8 worm cellular contexts compared by ENCODE assay signal in the genomic region with DNA sequence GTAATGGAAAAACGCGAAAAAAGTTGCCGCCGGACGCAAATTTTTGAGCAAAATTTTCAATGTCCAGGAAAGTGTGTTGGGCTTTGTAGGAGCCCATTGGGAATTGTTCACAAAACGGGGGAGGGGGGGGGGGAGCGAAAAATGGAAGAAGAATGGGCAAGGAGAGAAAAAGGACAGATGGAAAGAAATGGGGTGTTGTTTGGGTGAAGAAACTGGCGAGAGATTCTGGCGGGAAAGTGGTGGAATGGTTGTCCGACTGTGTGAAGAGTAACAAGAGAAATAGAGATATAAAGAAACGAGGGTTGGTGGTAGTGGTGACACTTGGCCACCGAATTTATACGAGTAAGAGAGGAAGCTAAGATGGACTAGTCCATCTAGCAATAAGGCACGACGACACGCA.
TF ChIP-seq lines count a peak whose summit lies in the region.

No protein-coding gene starts in this region.

TF ChIP-seq in whole organism, L1 larva, 84 proteins besides CTCF, POLR2A, EP300 and RAD21:
- no peak for TF ChIP-seq nhr-90 (tag; optimal IDR thresholded peaks at IDR 0.05; lab: Kevin White, UChicago; ENCODE audit: poor library complexity)
- no peak for TF ChIP-seq mef-2 (tag; optimal IDR thresholded peaks at IDR 0.05; lab: Kevin White, UChicago)
- no peak for TF ChIP-seq skn-1 (tag; optimal IDR thresholded peaks at IDR 0.05; lab: Kevin White, UChicago)
- no peak for TF ChIP-seq snu-23 (GFP tag; optimal IDR thresholded peaks at IDR 0.05; lab: Kevin White, UChicago)
- peak in 1 of 2 experiments; percentile 21 for TF ChIP-seq efl-1 (optimal IDR thresholded peaks at IDR 0.05; lab: Kevin White, UChicago)
- no peak for TF ChIP-seq efl-1 (GFP tag; optimal IDR thresholded peaks at IDR 0.05 in 1 of 2; lab: Kevin White, UChicago)
- TF ChIP-seq nhr-12 (tag; optimal IDR thresholded peaks at IDR 0.05; lab: Kevin White, UChicago), result no peak
- no peak for TF ChIP-seq zip-4 (GFP tag; optimal IDR thresholded peaks at IDR 0.05; lab: Kevin White, UChicago)
- no peak for TF ChIP-seq ets-5 (GFP tag; IDR thresholded peaks at IDR 0.05; lab: Robert Waterston, UW)
- TF ChIP-seq lin-14 (GFP tag; optimal IDR thresholded peaks at IDR 0.05; lab: Kevin White, UChicago), result peak; percentile 66
- TF ChIP-seq rnt-1 (tag; optimal IDR thresholded peaks at IDR 0.05; lab: Kevin White, UChicago), result peak; percentile 13

TF ChIP-seq in whole organism, L2 larva, 48 proteins besides CTCF, POLR2A, EP300 and RAD21 (continues in another document):
- TF ChIP-seq lsy-2 (tag; optimal IDR thresholded peaks at IDR 0.05; lab: Kevin White, UChicago) (peak in 1 of 2 experiments; percentile 17), unc-62 (GFP tag; optimal IDR thresholded peaks at IDR 0.05; lab: Kevin White, UChicago) (no peak), nhr-25 (tag; optimal IDR thresholded peaks at IDR 0.05; lab: Kevin White, UChicago) (no peak), R02D3.7 (tag; optimal IDR thresholded peaks at IDR 0.05; lab: Kevin White, UChicago) (no peak), nhr-6 (tag; optimal IDR thresholded peaks at IDR 0.05; lab: Kevin White, UChicago) (no peak), mab-5 (tag; optimal IDR thresholded peaks at IDR 0.05; lab: Kevin White, UChicago) (peak; percentile 24), C34F6.9 (tag; optimal IDR thresholded peaks at IDR 0.05; lab: Kevin White, UChicago) (peak; percentile 20), ztf-4 (tag; optimal IDR thresholded peaks at IDR 0.05; lab: Kevin White, UChicago) (no peak), ztf-1 (GFP tag; conservative IDR thresholded peaks at IDR 0.05; lab: Robert Waterston, UW) (no peak), skn-1 (tag; optimal IDR thresholded peaks at IDR 0.05; lab: Kevin White, UChicago) (no peak), nhr-129 (tag; optimal IDR thresholded peaks at IDR 0.05; lab: Kevin White, UChicago) (peak; percentile 6)

TF ChIP-seq in whole organism, L3 larva, 47 proteins besides CTCF, POLR2A, EP300 and RAD21:
- TF ChIP-seq egl-5 (tag; optimal IDR thresholded peaks at IDR 0.05; lab: Kevin White, UChicago) (peak; percentile 23), mml-1 (tag; optimal IDR thresholded peaks at IDR 0.05; lab: Kevin White, UChicago) (no peak), lin-15B (tag; optimal IDR thresholded peaks at IDR 0.05; lab: Kevin White, UChicago) (peak; percentile 59), lin-39 (tag; optimal IDR thresholded peaks at IDR 0.05; lab: Kevin White, UChicago) (peak; percentile 58), lsy-12 (tag; optimal IDR thresholded peaks at IDR 0.05; lab: Kevin White, UChicago) (no peak), nfya-1 (tag; optimal IDR thresholded peaks at IDR 0.05; lab: Kevin White, UChicago; ENCODE audit: insufficient read depth) (peak; percentile 43)

TF ChIP-seq in whole organism, early embryonic, 17 proteins besides CTCF, POLR2A, EP300 and RAD21:
- TF ChIP-seq ama-1 (optimal IDR thresholded peaks at IDR 0.05; lab: Kevin White, UChicago) (no peak), ets-7 (tag; optimal IDR thresholded peaks at IDR 0.05; lab: Kevin White, UChicago) (no peak), flt-1 (GFP tag; IDR thresholded peaks at IDR 0.05; lab: Robert Waterston, UW) (no peak), F13C5.2 (tag; optimal IDR thresholded peaks at IDR 0.05; lab: Kevin White, UChicago) (peak; percentile 4), pes-1 (GFP tag; IDR thresholded peaks at IDR 0.05; lab: Robert Waterston, UW) (no peak), B0310.2 (tag; optimal IDR thresholded peaks at IDR 0.05; lab: Kevin White, UChicago) (no peak), hmbx-1 (tag; optimal IDR thresholded peaks at IDR 0.05; lab: Kevin White, UChicago) (no peak), tra-4 (tag; optimal IDR thresholded peaks at IDR 0.05; lab: Kevin White, UChicago) (no peak), tbx-37 (GFP tag; conservative IDR thresholded peaks at IDR 0.05; lab: Robert Waterston, UW) (no peak), scrt-1 (GFP tag; IDR thresholded peaks at IDR 0.05; lab: Robert Waterston, UW) (no peak), hmg-4 (GFP tag; optimal IDR thresholded peaks at IDR 0.05; lab: Kevin White, UChicago) (peak; percentile 69)

TF ChIP-seq in whole organism, late embryonic, 69 proteins besides CTCF, POLR2A, EP300 and RAD21:
- TF ChIP-seq tbx-2 (tag; optimal IDR thresholded peaks at IDR 0.05; lab: Kevin White, UChicago) (peak; percentile 23), unc-55 (GFP tag; optimal IDR thresholded peaks at IDR 0.05; lab: Kevin White, UChicago) (peak; percentile 5), ceh-14 (tag; optimal IDR thresholded peaks at IDR 0.05; lab: Kevin White, UChicago) (no peak), nfya-1 (tag; optimal IDR thresholded peaks at IDR 0.05; lab: Kevin White, UChicago) (peak; percentile 9), T23F11.4 (GFP tag; optimal IDR thresholded peaks at IDR 0.05; lab: Kevin White, UChicago) (peak; percentile 23), ceh-31 (tag; optimal IDR thresholded peaks at IDR 0.05; lab: Kevin White, UChicago) (peak; percentile 46)

TF ChIP-seq in whole organism, midembryonic, 9 proteins besides CTCF, POLR2A, EP300 and RAD21:
- TF ChIP-seq ztf-23 (GFP tag; IDR thresholded peaks at IDR 0.05; lab: Robert Waterston, UW) (0 out of 2 replicates have a peak, but pooled peaks have one; percentile 54), med-1 (GFP tag; optimal IDR thresholded peaks at IDR 0.05; lab: Kevin White, UChicago; ENCODE audit: insufficient read depth) (no peak), cog-1 (tag; optimal IDR thresholded peaks at IDR 0.05; lab: Kevin White, UChicago) (no peak), ref-1 (GFP tag; conservative IDR thresholded peaks at IDR 0.05; lab: Robert Waterston, UW) (no peak), klf-2 (GFP tag; conservative IDR thresholded peaks at IDR 0.05; lab: Robert Waterston, UW) (no peak), ztf-29 (GFP tag; IDR thresholded peaks at IDR 0.05; lab: Robert Waterston, UW) (no peak), flt-1 (GFP tag; IDR thresholded peaks at IDR 0.05; lab: Robert Waterston, UW) (peak; percentile 17; the same call in 1 of the 2 replicates), tab-1 (GFP tag; IDR thresholded peaks at IDR 0.05; lab: Robert Waterston, UW) (no peak)

TF ChIP-seq in whole organism, mixed stage, embryonic, 35 proteins besides CTCF, POLR2A, EP300 and RAD21 (continues in another document):
- no peak for TF ChIP-seq nhr-76 (tag; optimal IDR thresholded peaks at IDR 0.05; lab: Kevin White, UChicago)
- TF ChIP-seq ceh-39 (tag; optimal IDR thresholded peaks at IDR 0.05; lab: Kevin White, UChicago), result no peak
- TF ChIP-seq mep-1 (tag; optimal IDR thresholded peaks at IDR 0.05; lab: Kevin White, UChicago), result peak; percentile 31
- TF ChIP-seq sem-2 (GFP tag; optimal IDR thresholded peaks at IDR 0.05; lab: Kevin White, UChicago), result no peak
- TF ChIP-seq lin-13 (tag; optimal IDR thresholded peaks at IDR 0.05; lab: Kevin White, UChicago), result no peak
- no peak for TF ChIP-seq nhr-12 (tag; optimal IDR thresholded peaks at IDR 0.05; lab: Kevin White, UChicago)
- TF ChIP-seq nhr-28 (tag; optimal IDR thresholded peaks at IDR 0.05; lab: Kevin White, UChicago), result no peak
- no peak for TF ChIP-seq ceh-83 (GFP tag; optimal IDR thresholded peaks at IDR 0.05; lab: Kevin White, UChicago)
- TF ChIP-seq ham-2 (GFP tag; optimal IDR thresholded peaks at IDR 0.05; lab: Kevin White, UChicago), result peak; percentile 25
- TF ChIP-seq mab-5 (tag; optimal IDR thresholded peaks at IDR 0.05; lab: Kevin White, UChicago), result no peak
- peak; percentile 47 for TF ChIP-seq sptf-1 (tag; optimal IDR thresholded peaks at IDR 0.05; lab: Kevin White, UChicago)
- peak; percentile 35 for TF ChIP-seq unc-62 (GFP tag; optimal IDR thresholded peaks at IDR 0.05; lab: Kevin White, UChicago)
- no peak for TF ChIP-seq ceh-43 (GFP tag; optimal IDR thresholded peaks at IDR 0.05; lab: Kevin White, UChicago)
- peak; percentile 43 for TF ChIP-seq mls-2 (tag; optimal IDR thresholded peaks at IDR 0.05; lab: Kevin White, UChicago)
- peak; percentile 11 for TF ChIP-seq lin-32 (GFP tag; optimal IDR thresholded peaks at IDR 0.05; lab: Kevin White, UChicago)
- no peak for TF ChIP-seq elt-3 (tag; optimal IDR thresholded peaks at IDR 0.05; lab: Kevin White, UChicago)
- no peak for TF ChIP-seq ztf-11 (tag; optimal IDR thresholded peaks at IDR 0.05; lab: Kevin White, UChicago)
- TF ChIP-seq nhr-2 (tag; optimal IDR thresholded peaks at IDR 0.05; lab: Kevin White, UChicago), result no peak
- TF ChIP-seq tbx-8 (GFP tag; optimal IDR thresholded peaks at IDR 0.05; lab: Kevin White, UChicago), result no peak
- TF ChIP-seq lsy-2 (tag; optimal IDR thresholded peaks at IDR 0.05; lab: Kevin White, UChicago), result no peak
- TF ChIP-seq bed-3 (GFP tag; optimal IDR thresholded peaks at IDR 0.05; lab: Kevin White, UChicago), result no peak

TF ChIP-seq in whole organism, young adult, 124 proteins besides CTCF, POLR2A, EP300 and RAD21:
- TF ChIP-seq nfyb-1 (GFP tag; IDR thresholded peaks at IDR 0.05; lab: Robert Waterston, UW) (0 out of 2 replicates have a peak, but pooled peaks have one; percentile 43), hmg-1.2 (GFP tag; IDR thresholded peaks at IDR 0.05; lab: Robert Waterston, UW) (peak; percentile 36; the same call in 1 of the 2 replicates), lin-40 (tag; optimal IDR thresholded peaks at IDR 0.05; lab: Kevin White, UChicago) (no peak), mxl-1 (tag; optimal IDR thresholded peaks at IDR 0.05; lab: Kevin White, UChicago) (no peak)
